Fruit fly (Drosophila melanogaster): ENCODE results near the gene CG2336.

DNA sequence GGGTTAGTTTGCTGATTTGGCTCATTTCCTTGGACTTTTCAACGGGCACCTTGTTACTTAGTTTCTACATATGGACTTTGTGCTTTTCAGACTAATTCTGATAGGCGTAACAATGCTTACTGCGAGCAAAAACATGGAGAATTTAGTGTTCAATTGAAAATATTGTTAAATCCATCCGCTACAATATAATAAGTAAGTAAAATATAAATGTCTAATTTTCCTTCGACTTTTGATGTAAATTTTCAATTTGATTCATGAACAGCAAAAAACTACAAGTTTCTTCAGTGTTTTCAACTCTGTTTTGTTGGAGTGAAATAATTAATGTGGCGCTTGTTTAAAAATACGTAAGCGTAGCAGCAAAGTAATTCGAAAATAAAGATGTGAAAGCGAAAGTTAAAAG is 28.2 kb downstream of the CG2336 start, which contains the start of gene glob2:
- TF ChIP-seq brk (GFP tag; optimal IDR thresholded peaks at IDR 0.05) (no peak), psq (GFP tag; optimal IDR thresholded peaks at IDR 0.05) (no peak), CG9705 (GFP tag; optimal IDR thresholded peaks at IDR 0.05) (no peak), foxo (GFP tag; optimal IDR thresholded peaks at IDR 0.05) (no peak), HLH106 (tag; optimal IDR thresholded peaks at IDR 0.05) (no peak), Vsx2 (GFP tag; optimal IDR thresholded peaks at IDR 0.05; ENCODE audit: partially characterized antibody) (no peak), Hnf4 (GFP tag; optimal IDR thresholded peaks at IDR 0.05) (no peak), pan (optimal IDR thresholded peaks at IDR 0.05) (no peak), Myc (optimal IDR thresholded peaks at IDR 0.05) (no peak), Hr78 (GFP tag; optimal IDR thresholded peaks at IDR 0.05) (no peak), sv (GFP tag; optimal IDR thresholded peaks at IDR 0.05) (no peak), lola (GFP tag; optimal IDR thresholded peaks at IDR 0.05) (no peak), sage (GFP tag; optimal IDR thresholded peaks at IDR 0.05) (no peak)

Measured in whole organism, wandering third instar larva.